Fruit fly (Drosophila melanogaster) whole organism, embryonic: Measurements from ENCODE around the gene Stat92E.

Experiments
- BEAF-32 ChIP-seq: fragments of 200-800 bp; sonication (Bioruptor generic); optimal IDR thresholded peaks from 3 replicates; lab custom pipeline; 2017; ENCODE audit warnings: missing biosample characterization, missing genetic modification characterization, mild to moderate bottlenecking, moderate library complexity, missing genetic modification reagents
- CG10274 ChIP-seq: fragments of 200-800 bp; sonication (Bioruptor generic); optimal IDR thresholded peaks from 3 replicates; lab custom pipeline; 2017; ENCODE audit warnings: missing biosample characterization, mild to moderate bottlenecking, missing genetic modification characterization
- CG11398 ChIP-seq: fragments of 200-800 bp; sonication (Bioruptor generic); optimal IDR thresholded peaks from 2 replicates; lab custom pipeline; 2016; ENCODE audit warnings: missing biosample characterization, missing genetic modification characterization
- CG11560 ChIP-seq: fragments of 200-800 bp; sonication (Bioruptor generic); IDR thresholded peaks from 3 replicates; pipeline ENCODE4 v1.3.6; 2022; ENCODE audit warnings: missing biosample characterization, missing genetic modification characterization
- CG12236 ChIP-seq: fragments of 200-800 bp; sonication (Bioruptor generic); optimal IDR thresholded peaks from 2 replicates; lab custom pipeline; 2016; ENCODE audit warnings: missing biosample characterization, missing genetic modification characterization
- CG13287 ChIP-seq: fragments of 200-800 bp; sonication (Bioruptor generic); IDR thresholded peaks from 2 replicates; pipeline ENCODE4 v1.3.6; 2022; ENCODE audit warnings: missing biosample characterization, missing genetic modification characterization; ENCODE audit not compliant: partially characterized antibody
- CG1603 ChIP-seq: fragments of 200-800 bp; sonication (Bioruptor generic); optimal IDR thresholded peaks from 2 replicates; lab custom pipeline; 2019; ENCODE audit warnings: missing biosample characterization, mild to moderate bottlenecking, missing genetic modification characterization, moderate library complexity
- CG16813 ChIP-seq: fragments of 200-800 bp; sonication (Bioruptor generic); IDR thresholded peaks from 3 replicates; pipeline ENCODE4 v1.3.6; 2022; ENCODE audit warnings: missing biosample characterization, missing genetic modification characterization; ENCODE audit not compliant: partially characterized antibody
- CG18262 ChIP-seq: fragments of 200-800 bp; optimal IDR thresholded peaks from 3 replicates; lab custom pipeline; 2019; ENCODE audit warnings: missing biosample characterization, mild to moderate bottlenecking, missing genetic modification characterization, moderate library complexity
- CG18599 ChIP-seq: fragments of 200-800 bp; sonication (Bioruptor generic); optimal IDR thresholded peaks from 3 replicates; lab custom pipeline; 2017; ENCODE audit warnings: missing biosample characterization, missing genetic modification characterization, mild to moderate bottlenecking, moderate library complexity, missing genetic modification reagents
- CG30431 ChIP-seq: fragments of 200-800 bp; sonication (Bioruptor generic); optimal IDR thresholded peaks from 2 replicates; lab custom pipeline; 2017; ENCODE audit warnings: missing biosample characterization, missing genetic modification characterization
- CG6654 ChIP-seq: fragments of 200-800 bp; sonication (Bioruptor generic); optimal IDR thresholded peaks from 2 replicates; lab custom pipeline; 2017; ENCODE audit warnings: missing biosample characterization, mild to moderate bottlenecking, missing genetic modification characterization
- CG8089 ChIP-seq: fragments of 200-800 bp; sonication (Bioruptor generic); optimal IDR thresholded peaks from 3 replicates; lab custom pipeline; 2016; ENCODE audit warnings: missing biosample characterization, missing genetic modification characterization
- CG8359 ChIP-seq: fragments of 200-800 bp; sonication (Bioruptor generic); optimal IDR thresholded peaks from 2 replicates; lab custom pipeline; 2017; ENCODE audit warnings: missing biosample characterization, mild to moderate bottlenecking, missing genetic modification characterization, borderline replicate concordance
- CG8388 ChIP-seq: fragments of 200-800 bp; sonication (Bioruptor generic); optimal IDR thresholded peaks from 2 replicates; lab custom pipeline; 2019; ENCODE audit warnings: missing biosample characterization, mild to moderate bottlenecking, missing genetic modification characterization, moderate library complexity
- CG8944 ChIP-seq: fragments of 200-800 bp; sonication (Bioruptor generic); optimal IDR thresholded peaks from 3 replicates; lab custom pipeline; 2016; ENCODE audit warnings: missing biosample characterization, missing genetic modification characterization
- CG9817 ChIP-seq: fragments of 200-800 bp; sonication (Bioruptor generic); optimal IDR thresholded peaks from 2 replicates; lab custom pipeline; 2018; ENCODE audit warnings: missing biosample characterization, mild to moderate bottlenecking, missing genetic modification characterization, moderate library complexity
- CG9876 ChIP-seq: fragments of 200-800 bp; sonication (Bioruptor generic); optimal IDR thresholded peaks from 2 replicates; lab custom pipeline; 2016; ENCODE audit warnings: missing biosample characterization, missing genetic modification characterization
- Dek ChIP-seq: fragments of 200-800 bp; sonication (Bioruptor generic); optimal IDR thresholded peaks from 3 replicates; lab custom pipeline; 2019; ENCODE audit warnings: missing biosample characterization, mild to moderate bottlenecking, missing genetic modification characterization, moderate library complexity
- Dfd ChIP-seq, 2 experiments: fragments of >200 bp; optimal IDR thresholded peaks; 2 replicates each; lab custom pipeline; 2017; ENCODE audit warnings: missing biosample characterization in 2 of 2, missing genetic modification characterization in 2 of 2
- Doc2 ChIP-seq: fragments of 200-800 bp; sonication (Bioruptor generic); IDR thresholded peaks from 2 replicates; pipeline ENCODE4 v1.3.6; 2022; ENCODE audit warnings: missing biosample characterization, missing genetic modification characterization
- Eip74EF ChIP-seq, 2 experiments: fragments of 200-800 bp in 1 of 2; fragments of >200 bp in 1 of 2; sonication (Bioruptor generic) in 1 of 2; optimal IDR thresholded peaks; 2 replicates each; lab custom pipeline; 2017 to 2019; ENCODE audit warnings: missing biosample characterization in 2 of 2, missing genetic modification characterization in 2 of 2, mild to moderate bottlenecking in 1 of 2, moderate library complexity in 1 of 2
- Fer3 ChIP-seq: fragments of 200-800 bp; sonication (Bioruptor generic); optimal IDR thresholded peaks from 2 replicates; lab custom pipeline; 2018; ENCODE audit warnings: missing biosample characterization, mild to moderate bottlenecking, missing genetic modification characterization, moderate library complexity
- HHEX ChIP-seq: fragments of 200-800 bp; sonication (Bioruptor generic); optimal IDR thresholded peaks from 3 replicates; lab custom pipeline; 2017; ENCODE audit warnings: missing biosample characterization, mild to moderate bottlenecking, missing genetic modification characterization, missing genetic modification reagents
- HLH4C ChIP-seq: fragments of 200-800 bp; sonication (Bioruptor generic); IDR thresholded peaks from 3 replicates; pipeline ENCODE4 v1.3.6; 2022; ENCODE audit warnings: missing biosample characterization, missing genetic modification characterization; ENCODE audit not compliant: partially characterized antibody
- Lim3 ChIP-seq: fragments of 200-800 bp; sonication (Bioruptor generic); IDR thresholded peaks from 2 replicates; pipeline ENCODE4 v1.3.6; 2022; ENCODE audit warnings: missing biosample characterization, missing genetic modification characterization
- Lpt ChIP-seq: fragments of >200 bp; optimal IDR thresholded peaks from 2 replicates; lab custom pipeline; 2018; ENCODE audit warnings: missing biosample characterization, missing genetic modification characterization
- Max ChIP-seq: fragments of 200-800 bp; sonication (Bioruptor generic); optimal IDR thresholded peaks from 2 replicates; lab custom pipeline; 2016; ENCODE audit warnings: missing biosample characterization, mild to moderate bottlenecking, missing genetic modification characterization
- Oaz ChIP-seq: fragments of 200-800 bp; sonication (Bioruptor generic); IDR thresholded peaks from 2 replicates; pipeline ENCODE4 v1.3.6; 2022; ENCODE audit warnings: missing biosample characterization, missing genetic modification characterization
- Xbp1 ChIP-seq: fragments of 200-800 bp; sonication (Bioruptor generic); optimal IDR thresholded peaks from 3 replicates; lab custom pipeline; 2016; ENCODE audit warnings: missing biosample characterization, mild to moderate bottlenecking, missing genetic modification characterization
- ap ChIP-seq: fragments of 200-800 bp; sonication (Bioruptor generic); IDR thresholded peaks from 2 replicates; pipeline ENCODE4 v1.3.6; 2022; ENCODE audit warnings: missing biosample characterization, missing genetic modification characterization
- bigmax ChIP-seq: fragments of 200-800 bp; sonication (Bioruptor generic); optimal IDR thresholded peaks from 2 replicates; lab custom pipeline; 2018; ENCODE audit warnings: missing biosample characterization, mild to moderate bottlenecking, missing genetic modification characterization
- br ChIP-seq: fragments of >200 bp; optimal IDR thresholded peaks from 2 replicates; lab custom pipeline; 2017
- chinmo ChIP-seq: fragments of 200-800 bp; sonication (Bioruptor generic); IDR thresholded peaks from 4 replicates; pipeline ENCODE4 v1.3.6; 2022; ENCODE audit warnings: missing biosample characterization, missing genetic modification characterization; ENCODE audit not compliant: partially characterized antibody
- ci ChIP-seq: fragments of 200-800 bp; sonication (Bioruptor generic); IDR thresholded peaks from 3 replicates; pipeline ENCODE4 v1.3.6; 2022; ENCODE audit warnings: missing biosample characterization, missing genetic modification characterization
- crp ChIP-seq, 2 experiments: fragments of 200-800 bp; sonication (Bioruptor generic); optimal IDR thresholded peaks; 2 replicates in 1 of 2; 3 replicates in 1 of 2; lab custom pipeline; 2017; ENCODE audit warnings: missing biosample characterization in 2 of 2, missing genetic modification characterization in 2 of 2, mild to moderate bottlenecking in 1 of 2, moderate library complexity in 1 of 2
- dmrt11E ChIP-seq: fragments of 200-800 bp; sonication (Bioruptor generic); optimal IDR thresholded peaks from 3 replicates; lab custom pipeline; 2018; ENCODE audit warnings: missing biosample characterization, mild to moderate bottlenecking, missing genetic modification characterization, moderate library complexity
- eyg ChIP-seq: fragments of 200-800 bp; sonication (Bioruptor generic); optimal IDR thresholded peaks from 3 replicates; lab custom pipeline; 2016; ENCODE audit warnings: missing biosample characterization, missing genetic modification characterization
- ftz-f1 ChIP-seq: fragments of 200-800 bp; sonication (Bioruptor generic); optimal IDR thresholded peaks from 2 replicates; lab custom pipeline; 2016; ENCODE audit warnings: missing biosample characterization, missing genetic modification characterization
- jumu ChIP-seq: fragments of 200-800 bp; sonication (Bioruptor generic); optimal IDR thresholded peaks from 3 replicates; lab custom pipeline; 2016; ENCODE audit warnings: missing biosample characterization, missing genetic modification characterization
- lbe ChIP-seq: fragments of 200-800 bp; sonication (Bioruptor generic); optimal IDR thresholded peaks from 2 replicates; lab custom pipeline; 2016; ENCODE audit warnings: missing biosample characterization, mild to moderate bottlenecking, missing genetic modification characterization
- run ChIP-seq: fragments of 200-800 bp; sonication (Bioruptor generic); optimal IDR thresholded peaks from 3 replicates; lab custom pipeline; 2018; ENCODE audit warnings: missing biosample characterization, mild to moderate bottlenecking, missing genetic modification characterization
- scrt ChIP-seq: fragments of 200-800 bp; sonication (Bioruptor generic); optimal IDR thresholded peaks from 2 replicates; lab custom pipeline; 2018; ENCODE audit warnings: missing biosample characterization, mild to moderate bottlenecking, missing genetic modification characterization, moderate library complexity
- sd ChIP-seq: fragments of 200-800 bp; sonication (Bioruptor generic); optimal IDR thresholded peaks from 3 replicates; lab custom pipeline; 2018; ENCODE audit warnings: missing biosample characterization, mild to moderate bottlenecking, missing genetic modification characterization, moderate library complexity
- sima ChIP-seq: fragments of 200-800 bp; sonication (Bioruptor generic); optimal IDR thresholded peaks from 2 replicates; lab custom pipeline; 2016; ENCODE audit warnings: missing biosample characterization, missing genetic modification characterization
- so ChIP-seq: fragments of 200-800 bp; sonication (Bioruptor generic); IDR thresholded peaks from 3 replicates; pipeline ENCODE4 v1.3.6; 2022; ENCODE audit warnings: missing biosample characterization, missing genetic modification characterization
- tgo ChIP-seq: fragments of 200-800 bp; sonication (Bioruptor generic); IDR thresholded peaks from 3 replicates; pipeline ENCODE4 v1.3.6; 2022; ENCODE audit warnings: missing biosample characterization, missing genetic modification characterization
- usp ChIP-seq: fragments of >200 bp; optimal IDR thresholded peaks from 2 replicates; lab custom pipeline; 2017; ENCODE audit warnings: missing biosample characterization, missing genetic modification characterization
- zfh2 ChIP-seq: fragments of 200-800 bp; sonication (Bioruptor generic); optimal IDR thresholded peaks from 2 replicates; lab custom pipeline; 2016; ENCODE audit warnings: missing biosample characterization, missing genetic modification characterization

Gene Stat92E

DNA sequence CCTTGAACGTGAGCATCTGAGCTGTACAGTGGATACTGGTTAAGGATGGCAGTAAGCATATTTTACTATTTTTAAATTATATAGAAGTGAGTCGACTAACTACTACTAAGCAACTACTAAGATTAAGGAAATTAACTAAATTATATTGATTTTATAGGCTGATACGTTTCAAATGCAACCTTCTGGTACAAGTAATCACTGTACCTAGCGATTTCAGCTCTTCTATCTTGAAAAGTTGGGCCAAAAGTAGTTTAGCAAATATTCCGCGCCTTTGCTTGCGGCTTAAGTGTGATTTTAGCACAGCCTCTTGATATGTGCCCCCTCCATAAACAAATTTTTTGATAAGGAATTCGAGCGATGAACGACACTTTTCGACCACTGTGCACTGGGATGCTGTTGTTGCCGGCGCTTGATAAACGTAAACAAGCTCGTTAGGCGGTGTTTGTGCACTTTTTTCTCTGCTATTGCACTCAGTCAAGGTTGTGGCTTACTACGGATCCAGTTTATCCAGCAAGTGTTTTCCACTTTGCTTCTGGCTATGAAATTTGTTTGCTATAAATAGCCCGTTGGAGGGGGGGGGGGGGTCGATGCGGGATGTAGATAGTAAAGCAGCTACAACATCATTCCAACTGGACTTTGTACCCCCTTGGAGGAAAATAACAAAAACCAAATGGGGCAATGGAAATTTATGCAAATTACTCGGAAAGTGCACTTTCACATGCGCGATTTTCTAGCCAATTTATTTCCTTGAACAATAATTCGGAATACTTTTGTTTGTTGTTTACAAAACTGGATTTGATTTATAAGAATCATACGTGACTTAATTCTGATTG, 4.4 kb upstream of the Stat92E start (continued):
- TF ChIP-seq CG13287 (no peak), lbe (GFP tag; lab: Kevin White, UChicago) (no peak), so (peak; percentile 86), Oaz (GFP tag; lab: Robert Waterston, UW) (peak; percentile 39; the same call in 1 of the 2 replicates), zfh2 (GFP tag; lab: Kevin White, UChicago) (peak; percentile 66), usp (no peak), tgo (GFP tag; lab: Robert Waterston, UW) (peak; percentile 83), CG10274 (GFP tag; lab: Kevin White, UChicago) (no peak), CG16813 (GFP tag; lab: Robert Waterston, UW) (no peak), crp (GFP tag; optimal IDR thresholded peaks at IDR 0.05; lab: Kevin White, UChicago) (no peak), CG11398 (GFP tag; lab: Kevin White, UChicago) (no peak), Dfd (GFP tag; optimal IDR thresholded peaks at IDR 0.05; lab: Kevin White, UChicago) (no peak), Doc2 (GFP tag; lab: Robert Waterston, UW) (no peak), scrt (peak; percentile 68), ap (peak; percentile 66), BEAF-32 (no peak), bigmax (GFP tag; lab: Kevin White, UChicago) (no peak), CG8388 (GFP tag; lab: Kevin White, UChicago) (no peak), CG11560 (peak; percentile 70; the same call in 2 of the 3 replicates), sima (GFP tag; lab: Kevin White, UChicago) (no peak), CG18262 (peak; percentile 52), CG6654 (GFP tag; lab: Kevin White, UChicago) (peak; percentile 28), ci (no peak), run (tag; lab: Kevin White, UChicago) (no peak), Lim3 (GFP tag; lab: Robert Waterston, UW) (no peak), eyg (GFP tag; lab: Kevin White, UChicago) (no peak), Fer3 (peak; percentile 82), Xbp1 (GFP tag; lab: Kevin White, UChicago) (peak; percentile 70), jumu (GFP tag; lab: Kevin White, UChicago) (no peak), CG8944 (GFP tag; lab: Kevin White, UChicago) (no peak), CG1603 (tag; lab: Kevin White, UChicago) (no peak), Eip74EF (GFP tag; optimal IDR thresholded peaks at IDR 0.05; lab: Kevin White, UChicago) (no peak), CG8089 (GFP tag; lab: Kevin White, UChicago) (no peak), CG18599 (peak; percentile 55), sd (tag; lab: Kevin White, UChicago) (no peak), CG9817 (peak; percentile 35), chinmo (GFP tag; lab: Robert Waterston, UW) (no peak; the same call in 3 of the 4 replicates), CG9876 (GFP tag; lab: Kevin White, UChicago) (no peak), CG12236 (GFP tag; lab: Kevin White, UChicago) (no peak), dmrt11E (tag; lab: Kevin White, UChicago) (no peak), CG30431 (peak; percentile 52), Dek (tag; lab: Kevin White, UChicago) (peak; percentile 53), HLH4C (GFP tag; lab: Robert Waterston, UW) (no peak), HHEX (no peak), Max (GFP tag; lab: Kevin White, UChicago) (peak; percentile 20), Lpt (GFP tag; lab: Kevin White, UChicago) (no peak), br (lab: Kevin White, UChicago) (no peak), CG8359 (GFP tag; lab: Kevin White, UChicago) (no peak), ftz-f1 (GFP tag; lab: Kevin White, UChicago) (peak; percentile 65)
